Fruit fly (Drosophila melanogaster) whole organism, wandering third instar larva: Measurements from ENCODE around the gene Ir10a.

Experiments
- Abd-B ChIP-seq: fragments of >200 bp; optimal IDR thresholded peaks from 2 replicates; lab custom pipeline; 2017; ENCODE audit warnings: missing biosample characterization, missing genetic modification characterization
- CrebA ChIP-seq: fragments of 200-800 bp; sonication (Bioruptor generic); optimal IDR thresholded peaks from 2 replicates; lab custom pipeline; 2016; ENCODE audit warnings: missing biosample characterization, mild to moderate bottlenecking, missing genetic modification characterization, borderline replicate concordance
- Mio ChIP-seq: sonication (Bioruptor generic); optimal IDR thresholded peaks from 2 replicates; lab custom pipeline; 2016; ENCODE audit warnings: missing biosample characterization, missing genetic modification characterization
- dl ChIP-seq, 2 experiments: fragments of 175-275, 200-275 bp in 1 of 2; fragments of 200-275 bp in 1 of 2; sonication (Bioruptor generic); optimal IDR thresholded peaks; lab custom pipeline; 2018; ENCODE audit warnings: mild to moderate bottlenecking in 2 of 2, missing biosample characterization in 2 of 2, missing genetic modification characterization in 2 of 2, moderate library complexity in 2 of 2; ENCODE audit not compliant: partially characterized antibody in 2 of 2, insufficient read depth in 1 of 2
- h ChIP-seq: fragments of 200-800 bp; sonication (Bioruptor generic); optimal IDR thresholded peaks from 3 replicates; lab custom pipeline; 2016; ENCODE audit warnings: missing biosample characterization, mild to moderate bottlenecking, missing genetic modification characterization
- jim ChIP-seq: fragments of 175-275, 200-325 bp; sonication (Bioruptor generic); optimal IDR thresholded peaks from 2 replicates; lab custom pipeline; 2016; ENCODE audit warnings: missing biosample characterization, mild to moderate bottlenecking, missing genetic modification characterization
- pan ChIP-seq: fragments of >200 bp; optimal IDR thresholded peaks from 2 replicates; lab custom pipeline; 2017
- woc ChIP-seq: sonication (Bioruptor generic); optimal IDR thresholded peaks from 2 replicates; lab custom pipeline; 2016; ENCODE audit warnings: missing biosample characterization, mild to moderate bottlenecking, missing genetic modification characterization

- TF ChIP-seq Mio (GFP tag; lab: Kevin White, UChicago) (no peak), pan (no peak), jim (GFP tag; lab: Kevin White, UChicago) (no peak), CrebA (GFP tag; lab: Kevin White, UChicago) (no peak), woc (GFP tag; lab: Kevin White, UChicago) (peak; percentile 74), Abd-B (no peak), h (peak; percentile 78), dl (GFP tag; optimal IDR thresholded peaks at IDR 0.05; lab: Kevin White, UChicago; ENCODE audit: insufficient read depth in 1 of 2, partially characterized antibody in 2 of 2) (no peak)
Observed at dm6 chrX:11338973-11339867, 28.2 kb upstream of the Ir10a start.
